Fruit fly (Drosophila melanogaster) S2 (cell line): ENCODE results near the gene Cerk.

Experiments used
- CG8478 ChIP-seq: fragments of >200 bp; optimal IDR thresholded peaks from 2 replicates; lab custom pipeline; 2018
- CTCF ChIP-seq, 2 experiments: fragments of >200 bp; optimal IDR thresholded peaks; 2 replicates each; lab custom pipeline; 2018

- no peak for TF ChIP-seq CG8478
- TF ChIP-seq CTCF (optimal IDR thresholded peaks at IDR 0.05; lab: Kevin White, UChicago) = no peak
These were observed 27.1 kb upstream of the Cerk start for dm6 chr3R:5395210-5395609.
